Worm (Caenorhabditis elegans) whole organism, mixed stage, embryonic: ENCODE measurements around the gene nop-1.
A peak's percentile ranks its signal among the peaks of the same experiment; 100 is the strongest.

Source experiments
- M03D4.4 ChIP-seq: sonication (generic microtip); optimal IDR thresholded peaks from 2 replicates; lab custom pipeline; 2017; ENCODE audit warnings: mild to moderate bottlenecking, missing genetic modification characterization, missing compliant biosample characterization
- bed-3 ChIP-seq: fragments of 200-800 bp; sonication (Bioruptor generic); optimal IDR thresholded peaks from 3 replicates; lab custom pipeline; 2018; ENCODE audit warnings: mild to moderate bottlenecking, missing genetic modification characterization, moderate library complexity, missing compliant biosample characterization
- blmp-1 ChIP-seq: fragments of 150-350 bp; optimal IDR thresholded peaks from 2 replicates; lab custom pipeline; 2014; ENCODE audit warnings: missing biosample characterization, missing genetic modification characterization
- ceh-39 ChIP-seq: fragments of 150-350 bp; optimal IDR thresholded peaks from 2 replicates; lab custom pipeline; 2014; ENCODE audit warnings: missing biosample characterization, missing genetic modification characterization
- ceh-43 ChIP-seq: fragments of 200-800 bp; sonication (Bioruptor generic); optimal IDR thresholded peaks from 2 replicates; lab custom pipeline; 2018; ENCODE audit warnings: mild to moderate bottlenecking, missing genetic modification characterization, moderate library complexity, missing compliant biosample characterization
- ceh-83 ChIP-seq: fragments of 200-800 bp; sonication (Bioruptor generic); optimal IDR thresholded peaks from 2 replicates; lab custom pipeline; 2018; ENCODE audit warnings: mild to moderate bottlenecking, missing genetic modification characterization, missing compliant biosample characterization
- ces-1 ChIP-seq: fragments of 150-350 bp; optimal IDR thresholded peaks from 2 replicates; lab custom pipeline; 2014; ENCODE audit warnings: missing biosample characterization, missing genetic modification reagents, missing genetic modification characterization
- elt-1 ChIP-seq: sonication (generic microtip); optimal IDR thresholded peaks from 2 replicates; lab custom pipeline; 2017; ENCODE audit warnings: missing genetic modification characterization, mild to moderate bottlenecking, missing compliant biosample characterization, antibody characterized with exemption, moderate library complexity, borderline replicate concordance; ENCODE audit not compliant: insufficient read depth
- elt-3 ChIP-seq: fragments of 150-350 bp; optimal IDR thresholded peaks from 2 replicates; lab custom pipeline; 2014; ENCODE audit warnings: missing biosample characterization, missing genetic modification characterization
- flh-1 ChIP-seq: fragments of 200-800 bp; sonication (Bioruptor generic); optimal IDR thresholded peaks from 2 replicates; lab custom pipeline; 2018; ENCODE audit warnings: mild to moderate bottlenecking, missing genetic modification characterization, moderate library complexity, missing compliant biosample characterization
- hlh-1 ChIP-seq: fragments of 150-350 bp; optimal IDR thresholded peaks from 2 replicates; lab custom pipeline; 2014; ENCODE audit warnings: missing biosample characterization, missing genetic modification reagents, missing genetic modification characterization
- lin-13 ChIP-seq: fragments of 150-350 bp; optimal IDR thresholded peaks from 2 replicates; lab custom pipeline; 2014; ENCODE audit warnings: missing biosample characterization, missing genetic modification characterization
- lin-32 ChIP-seq: fragments of 200-800 bp; sonication (Bioruptor generic); optimal IDR thresholded peaks from 2 replicates; lab custom pipeline; 2018; ENCODE audit warnings: mild to moderate bottlenecking, missing genetic modification characterization, missing compliant biosample characterization
- lsy-2 ChIP-seq: fragments of 150-350 bp; optimal IDR thresholded peaks from 2 replicates; lab custom pipeline; 2014; ENCODE audit warnings: missing biosample characterization, missing genetic modification characterization
- mab-5 ChIP-seq: fragments of 150-350 bp; optimal IDR thresholded peaks from 2 replicates; lab custom pipeline; 2014; ENCODE audit warnings: missing biosample characterization, missing genetic modification characterization
- mls-2 ChIP-seq: sonication (generic microtip); optimal IDR thresholded peaks from 2 replicates; lab custom pipeline; 2016; ENCODE audit warnings: mild to moderate bottlenecking, missing genetic modification characterization, moderate library complexity, missing compliant biosample characterization
- nhr-12 ChIP-seq: fragments of 150-350 bp; optimal IDR thresholded peaks from 2 replicates; lab custom pipeline; 2014; ENCODE audit warnings: missing biosample characterization, missing genetic modification characterization
- nhr-2 ChIP-seq: fragments of 150-350 bp; optimal IDR thresholded peaks from 2 replicates; lab custom pipeline; 2014; ENCODE audit warnings: missing biosample characterization, missing genetic modification characterization
- nhr-237 ChIP-seq: fragments of 150-350 bp; optimal IDR thresholded peaks from 2 replicates; lab custom pipeline; 2014; ENCODE audit warnings: missing biosample characterization, missing genetic modification characterization
- nhr-28 ChIP-seq: fragments of 150-350 bp; optimal IDR thresholded peaks from 2 replicates; lab custom pipeline; 2014; ENCODE audit warnings: missing biosample characterization, missing genetic modification characterization
- nhr-76 ChIP-seq: sonication (generic microtip); optimal IDR thresholded peaks from 2 replicates; lab custom pipeline; 2017; ENCODE audit warnings: missing biosample characterization, missing genetic modification characterization
- pha-4 ChIP-seq: fragments of 150-350 bp; optimal IDR thresholded peaks from 2 replicates; lab custom pipeline; 2018; ENCODE audit warnings: missing biosample characterization, missing genetic modification reagents, missing genetic modification characterization
- sem-2 ChIP-seq: fragments of 200-800 bp; sonication (Bioruptor generic); optimal IDR thresholded peaks from 2 replicates; lab custom pipeline; 2018; ENCODE audit warnings: mild to moderate bottlenecking, missing genetic modification characterization, missing compliant biosample characterization
- snpc-4 ChIP-seq: fragments of 150-350 bp; optimal IDR thresholded peaks from 2 replicates; lab custom pipeline; 2014; ENCODE audit warnings: missing biosample characterization, missing genetic modification characterization
- sptf-1 ChIP-seq: sonication (generic microtip); optimal IDR thresholded peaks from 2 replicates; lab custom pipeline; 2017; ENCODE audit warnings: mild to moderate bottlenecking, missing genetic modification characterization, moderate library complexity, missing compliant biosample characterization
- tbx-8 ChIP-seq: fragments of 200-800 bp; sonication (Bioruptor generic); optimal IDR thresholded peaks from 2 replicates; lab custom pipeline; 2018; ENCODE audit warnings: mild to moderate bottlenecking, missing genetic modification characterization, moderate library complexity, missing compliant biosample characterization
- unc-120 ChIP-seq: sonication (generic microtip); optimal IDR thresholded peaks from 2 replicates; lab custom pipeline; 2017; ENCODE audit warnings: missing genetic modification characterization, missing compliant biosample characterization; ENCODE audit not compliant: poor library complexity, severe bottlenecking
- unc-62 ChIP-seq: fragments of 150-350 bp; optimal IDR thresholded peaks from 2 replicates; lab custom pipeline; 2014; ENCODE audit warnings: missing biosample characterization, missing genetic modification reagents, missing genetic modification characterization
- zip-8 ChIP-seq: fragments of 150-350 bp; optimal IDR thresholded peaks from 2 replicates; lab custom pipeline; 2014; ENCODE audit warnings: missing biosample characterization, missing genetic modification characterization
- ztf-11 ChIP-seq: fragments of 150-350 bp; optimal IDR thresholded peaks from 2 replicates; lab custom pipeline; 2014; ENCODE audit warnings: missing biosample characterization, missing genetic modification characterization

Gene nop-1

DNA sequence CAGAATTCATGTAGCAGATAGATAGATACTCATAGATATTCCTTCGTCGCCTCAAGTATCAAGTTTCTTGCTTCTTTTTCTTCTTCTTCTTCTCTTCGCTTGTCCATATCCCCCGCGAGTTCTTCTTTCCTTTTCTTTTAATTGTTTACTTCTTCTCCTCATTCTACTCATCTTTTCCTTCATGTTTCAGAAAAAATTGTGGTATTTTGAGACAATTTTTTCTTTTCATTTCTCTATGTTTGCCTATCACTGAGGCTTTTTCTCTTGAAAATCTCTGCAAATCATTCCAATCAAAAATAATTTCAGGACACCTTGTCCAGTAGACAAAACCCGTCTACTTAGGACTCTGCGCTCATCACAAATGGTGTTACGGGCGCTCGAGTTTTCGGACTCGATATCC is 34.4 kb downstream of the nop-1 start, which contains the start of gene T04C9.1:
Gene T04C9.1 (plus strand): TSS at position 301 of the 400 bp plus-strand sequence.
- TF ChIP-seq nhr-2 (tag; lab: Kevin White, UChicago), result no peak
- TF ChIP-seq pha-4 (tag; lab: Kevin White, UChicago), result no peak
- no peak for TF ChIP-seq nhr-76 (tag; lab: Kevin White, UChicago)
- no peak for TF ChIP-seq lin-13 (tag; lab: Kevin White, UChicago)
- no peak for TF ChIP-seq ztf-11
- TF ChIP-seq sptf-1 (tag; lab: Kevin White, UChicago), result no peak
- no peak for TF ChIP-seq blmp-1 (tag; lab: Kevin White, UChicago)
- no peak for TF ChIP-seq bed-3 (GFP tag; lab: Kevin White, UChicago)
- no peak for TF ChIP-seq sem-2 (GFP tag; lab: Kevin White, UChicago)
- TF ChIP-seq nhr-12 (tag; lab: Kevin White, UChicago), result no peak
- no peak for TF ChIP-seq elt-3
- no peak for TF ChIP-seq elt-1 (tag; lab: Kevin White, UChicago)
- no peak for TF ChIP-seq mls-2 (tag; lab: Kevin White, UChicago)
- no peak for TF ChIP-seq ceh-83
- no peak for TF ChIP-seq tbx-8 (GFP tag; lab: Kevin White, UChicago)
- no peak for TF ChIP-seq unc-62 (GFP tag; lab: Kevin White, UChicago)
- TF ChIP-seq nhr-237, result no peak

DNA sequence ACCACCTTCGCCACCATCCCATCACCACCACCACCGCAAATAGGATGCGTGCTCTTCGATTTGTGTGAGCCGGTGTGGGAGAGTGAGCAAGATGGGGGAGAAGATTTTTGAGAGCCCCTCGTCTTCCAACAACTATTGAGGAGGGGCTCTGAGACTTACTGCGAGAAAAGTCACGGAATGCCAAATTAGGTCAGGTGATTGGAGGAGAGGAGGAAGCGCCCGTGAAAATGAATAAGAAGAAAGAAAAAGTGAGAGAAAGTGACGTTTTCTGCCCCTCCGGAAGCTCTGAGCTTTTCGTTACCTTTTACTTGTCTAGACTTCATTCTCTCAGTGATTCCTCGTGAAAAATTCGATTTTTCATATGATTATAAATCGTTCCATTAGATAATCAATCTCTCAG is 40.1 kb downstream of the nop-1 start:
- TF ChIP-seq sem-2 (GFP tag; lab: Kevin White, UChicago), result no peak
- no peak for TF ChIP-seq mab-5
- TF ChIP-seq mls-2 (tag; lab: Kevin White, UChicago), result no peak
- no peak for TF ChIP-seq flh-1 (GFP tag; lab: Kevin White, UChicago)
- TF ChIP-seq elt-1 (tag; lab: Kevin White, UChicago), result no peak
- TF ChIP-seq unc-120 (tag; lab: Kevin White, UChicago), result no peak
- no peak for TF ChIP-seq ceh-39 (tag; lab: Kevin White, UChicago)
- TF ChIP-seq ces-1 (GFP tag; lab: Kevin White, UChicago), result no peak
- TF ChIP-seq zip-8 (tag; lab: Kevin White, UChicago), result no peak
- TF ChIP-seq pha-4 (tag; lab: Kevin White, UChicago), result no peak
- TF ChIP-seq lin-32 (GFP tag; lab: Kevin White, UChicago), result no peak

DNA sequence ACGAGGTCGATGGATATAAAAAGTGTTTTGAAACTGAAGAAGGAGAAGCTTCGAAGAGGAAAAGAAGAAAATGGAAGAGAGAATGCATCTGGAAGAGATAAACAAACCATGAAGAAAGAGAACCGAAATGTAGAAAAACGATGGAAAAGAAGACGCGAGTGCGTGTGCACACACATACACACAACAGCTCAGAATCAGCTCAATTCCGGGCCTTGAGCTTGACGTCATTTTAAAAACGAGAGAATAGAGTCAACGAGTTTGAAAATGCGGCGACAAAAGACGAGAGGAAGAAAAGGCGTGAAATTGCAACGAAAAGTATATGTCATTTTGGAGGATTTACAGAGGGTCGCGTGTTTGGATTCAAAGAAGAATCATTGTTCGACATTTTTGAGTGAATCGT is 41.1 kb downstream of the nop-1 start:
- TF ChIP-seq snpc-4 (tag; lab: Kevin White, UChicago) (no peak), ces-1 (GFP tag; lab: Kevin White, UChicago) (peak; percentile 24), elt-1 (tag; lab: Kevin White, UChicago) (no peak), nhr-28 (tag; lab: Kevin White, UChicago) (no peak), M03D4.4 (tag; lab: Kevin White, UChicago) (no peak), mab-5 (no peak)

DNA sequence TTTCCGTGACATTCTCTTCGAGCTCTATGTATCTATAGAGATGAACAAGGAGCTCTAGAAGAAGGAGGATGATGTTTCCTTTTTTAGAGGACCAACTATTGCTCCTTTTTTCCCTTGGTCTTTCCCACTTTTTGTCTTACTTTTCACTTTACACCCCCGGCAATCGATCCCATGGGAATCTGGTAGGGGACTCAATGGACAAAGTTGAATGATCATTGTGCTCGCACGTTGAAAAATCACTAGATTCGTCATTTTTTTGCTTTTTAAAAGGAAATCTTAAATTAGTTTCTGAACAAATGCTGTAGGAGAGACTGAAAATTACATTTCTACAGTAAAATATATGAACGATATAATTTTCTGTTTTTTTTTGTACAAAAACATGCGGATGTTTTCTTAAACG is 43.5 kb downstream of the nop-1 start:
- TF ChIP-seq nhr-76 (tag; lab: Kevin White, UChicago), result no peak
- TF ChIP-seq, all 35 proteins: peak for 0

DNA sequence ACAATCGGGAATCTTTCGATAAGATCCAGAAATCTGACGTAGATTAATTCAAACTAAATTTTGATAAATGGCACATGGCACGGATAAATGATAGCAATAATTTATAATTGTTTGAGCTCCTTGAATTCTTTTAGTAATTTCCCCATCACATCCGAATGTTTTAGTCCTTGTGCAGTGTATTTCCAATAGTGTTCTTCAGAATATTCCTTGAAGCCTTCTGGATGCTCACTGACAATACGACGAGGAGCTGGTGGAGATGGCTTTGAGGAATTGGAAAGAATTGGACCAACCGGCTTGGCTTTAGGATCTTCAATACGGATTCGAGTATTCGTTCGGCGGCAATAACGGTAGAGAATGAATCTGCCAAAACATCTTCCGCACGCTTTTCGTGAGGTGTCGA is 47.9 kb downstream of the nop-1 start:
- TF ChIP-seq ceh-43 (GFP tag; lab: Kevin White, UChicago) (no peak), elt-3 (no peak), sptf-1 (tag; lab: Kevin White, UChicago) (no peak), lin-32 (GFP tag; lab: Kevin White, UChicago) (no peak), zip-8 (tag; lab: Kevin White, UChicago) (no peak), hlh-1 (tag; lab: Kevin White, UChicago) (no peak), lsy-2 (tag; lab: Kevin White, UChicago) (no peak), ztf-11 (no peak), snpc-4 (tag; lab: Kevin White, UChicago) (no peak), nhr-237 (no peak), unc-62 (GFP tag; lab: Kevin White, UChicago) (no peak)
